Worm (Caenorhabditis elegans) whole organism, young adult: ENCODE measurements around the gene zhit-1.

Experiments
- B0019.2 ChIP-seq: fragments of 200-800 bp; sonication (Bioruptor generic); conservative IDR thresholded peaks from 2 replicates; pipeline ENCODE4 v1.3.6; 2022; ENCODE audit warnings: missing genetic modification reagents, missing genetic modification characterization, missing compliant biosample characterization
- B0336.3 ChIP-seq: fragments of 200-800 bp; sonication (Bioruptor generic); IDR thresholded peaks from 2 replicates; pipeline ENCODE4 v1.3.6; 2022; ENCODE audit warnings: missing genetic modification characterization, missing compliant biosample characterization
- F33H1.4 ChIP-seq: fragments of 200-800 bp; sonication (Bioruptor generic); IDR thresholded peaks from 2 replicates; pipeline ENCODE4 v1.3.6; 2022; ENCODE audit warnings: missing genetic modification reagents, missing genetic modification characterization, missing compliant biosample characterization
- F37B4.10 ChIP-seq: fragments of 200-800 bp; sonication (Bioruptor generic); IDR thresholded peaks from 2 replicates; pipeline ENCODE4 v1.3.6; 2022; ENCODE audit warnings: missing genetic modification characterization, missing compliant biosample characterization
- F52B5.7 ChIP-seq: sonication (generic microtip); optimal IDR thresholded peaks from 2 replicates; lab custom pipeline; 2016; ENCODE audit warnings: mild to moderate bottlenecking, missing genetic modification characterization, missing compliant biosample characterization
- F55B11.4 ChIP-seq: sonication (generic microtip); optimal IDR thresholded peaks from 2 replicates; lab custom pipeline; 2016; ENCODE audit warnings: missing compliant biosample characterization, missing genetic modification characterization, borderline replicate concordance; ENCODE audit not compliant: insufficient read depth
- K12H6.12 ChIP-seq: fragments of 200-800 bp; sonication (Bioruptor generic); optimal IDR thresholded peaks from 2 replicates; lab custom pipeline; 2018; ENCODE audit warnings: mild to moderate bottlenecking, missing genetic modification characterization, missing compliant biosample characterization
- T26A5.8 ChIP-seq: sonication (generic microtip); optimal IDR thresholded peaks from 2 replicates; lab custom pipeline; 2016; ENCODE audit warnings: missing genetic modification characterization, missing compliant biosample characterization
- Y53G8AR.9 ChIP-seq: fragments of 200-800 bp; sonication (Bioruptor generic); conservative IDR thresholded peaks from 2 replicates; pipeline ENCODE4 v1.3.6; 2022; ENCODE audit warnings: missing genetic modification reagents, missing genetic modification characterization, missing compliant biosample characterization
- Y56A3A.18 ChIP-seq: fragments of 200-800 bp; sonication (Bioruptor generic); IDR thresholded peaks from 2 replicates; pipeline ENCODE4 v1.3.6; 2022; ENCODE audit warnings: missing genetic modification reagents, missing genetic modification characterization, missing compliant biosample characterization
- akir-1 ChIP-seq: fragments of 200-800 bp; sonication (Bioruptor generic); optimal IDR thresholded peaks from 2 replicates; lab custom pipeline; 2018; ENCODE audit warnings: mild to moderate bottlenecking, missing genetic modification characterization, moderate library complexity, missing compliant biosample characterization
- ama-1 ChIP-seq, 3 experiments: fragments of 150-350 bp in 1 of 3; sonication (generic microtip) in 2 of 3; optimal IDR thresholded peaks; 2 replicates each; lab custom pipeline; 2014 to 2018; ENCODE audit warnings: missing biosample characterization in 2 of 3, missing genetic modification characterization in 2 of 3, missing genetic modification reagents in 2 of 3
- aptf-2 ChIP-seq: fragments of 200-800 bp; sonication (Bioruptor generic); conservative IDR thresholded peaks from 2 replicates; pipeline ENCODE4 v1.3.6; 2022; ENCODE audit warnings: missing genetic modification reagents, missing genetic modification characterization, missing compliant biosample characterization
- aptf-3 ChIP-seq: fragments of 200-800 bp; sonication (Bioruptor generic); IDR thresholded peaks from 2 replicates; pipeline ENCODE4 v1.3.6; 2022; ENCODE audit warnings: missing genetic modification characterization, missing compliant biosample characterization
- atf-7 ChIP-seq: sonication (generic microtip); optimal IDR thresholded peaks from 2 replicates; lab custom pipeline; 2017; ENCODE audit warnings: mild to moderate bottlenecking, missing genetic modification characterization, missing compliant biosample characterization
- attf-3 ChIP-seq: fragments of 200-800 bp; sonication (Bioruptor generic); conservative IDR thresholded peaks from 2 replicates; pipeline ENCODE4 v1.3.6; 2022; ENCODE audit warnings: missing genetic modification reagents, missing genetic modification characterization, missing compliant biosample characterization
- attf-6 ChIP-seq: fragments of 200-800 bp; sonication (Bioruptor generic); IDR thresholded peaks from 2 replicates; pipeline ENCODE4 v1.3.6; 2022; ENCODE audit warnings: missing genetic modification reagents, missing genetic modification characterization, missing compliant biosample characterization
- ccch-3 ChIP-seq: fragments of 200-800 bp; sonication (Bioruptor generic); optimal IDR thresholded peaks from 2 replicates; lab custom pipeline; 2018; ENCODE audit warnings: mild to moderate bottlenecking, missing genetic modification characterization, missing compliant biosample characterization
- cebp-2 ChIP-seq: fragments of 200-800 bp; sonication (Bioruptor generic); IDR thresholded peaks from 2 replicates; pipeline ENCODE4 v1.3.6; 2022; ENCODE audit warnings: missing genetic modification characterization, missing compliant biosample characterization
- ceh-100 ChIP-seq: fragments of 200-800 bp; sonication (Bioruptor generic); IDR thresholded peaks from 2 replicates; pipeline ENCODE4 v1.3.6; 2022; ENCODE audit warnings: missing genetic modification reagents, missing genetic modification characterization, missing compliant biosample characterization
- ceh-58 ChIP-seq: fragments of 200-800 bp; sonication (Bioruptor generic); IDR thresholded peaks from 2 replicates; pipeline ENCODE4 v1.3.6; 2022; ENCODE audit warnings: missing genetic modification characterization, missing compliant biosample characterization
- ceh-79 ChIP-seq: sonication (generic microtip); optimal IDR thresholded peaks from 2 replicates; lab custom pipeline; 2017; ENCODE audit warnings: mild to moderate bottlenecking, missing genetic modification characterization, missing compliant biosample characterization
- ceh-91 ChIP-seq: fragments of 200-800 bp; sonication (Bioruptor generic); IDR thresholded peaks from 2 replicates; pipeline ENCODE4 v1.3.6; 2022; ENCODE audit warnings: missing genetic modification reagents, missing genetic modification characterization, missing compliant biosample characterization
- dox-1 ChIP-seq: fragments of 200-800 bp; sonication (Bioruptor generic); IDR thresholded peaks from 2 replicates; pipeline ENCODE4 v1.3.6; 2022; ENCODE audit warnings: missing genetic modification reagents, missing genetic modification characterization, missing compliant biosample characterization
- dpff-1 ChIP-seq: sonication (generic microtip); optimal IDR thresholded peaks from 2 replicates; lab custom pipeline; 2017; ENCODE audit warnings: mild to moderate bottlenecking, missing genetic modification characterization, missing compliant biosample characterization
- egl-18 ChIP-seq: fragments of 200-800 bp; sonication (Bioruptor generic); IDR thresholded peaks from 2 replicates; pipeline ENCODE4 v1.3.6; 2022; ENCODE audit warnings: missing genetic modification reagents, missing genetic modification characterization, missing compliant biosample characterization
- egl-44 ChIP-seq: fragments of 200-800 bp; sonication (Bioruptor generic); IDR thresholded peaks from 2 replicates; pipeline ENCODE4 v1.3.6; 2022; ENCODE audit warnings: missing genetic modification reagents, missing genetic modification characterization, missing compliant biosample characterization
- ets-4 ChIP-seq: fragments of 200-800 bp; sonication (Bioruptor generic); optimal IDR thresholded peaks from 2 replicates; lab custom pipeline; 2018; ENCODE audit warnings: mild to moderate bottlenecking, missing genetic modification characterization, missing compliant biosample characterization
- gei-17 ChIP-seq: fragments of 200-800 bp; sonication (Bioruptor generic); optimal IDR thresholded peaks from 2 replicates; lab custom pipeline; 2018; ENCODE audit warnings: mild to moderate bottlenecking, missing genetic modification characterization, missing compliant biosample characterization
- him-1 ChIP-seq: sonication (generic microtip); optimal IDR thresholded peaks from 2 replicates; lab custom pipeline; 2016; ENCODE audit warnings: missing genotype, missing genetic modification reagents, missing genetic modification characterization, missing compliant biosample characterization
- lin-26 ChIP-seq: fragments of 200-800 bp; sonication (Bioruptor generic); IDR thresholded peaks from 2 replicates; pipeline ENCODE4 v1.3.6; 2022; ENCODE audit warnings: missing genetic modification reagents, missing genetic modification characterization, missing compliant biosample characterization
- lin-35 ChIP-seq, 3 experiments: fragments of 150-350 bp in 2 of 3; sonication (generic microtip) in 1 of 3; optimal IDR thresholded peaks; 2 replicates each; lab custom pipeline; 2014 to 2018; ENCODE audit warnings: missing biosample characterization in 3 of 3, missing genetic modification characterization in 3 of 3, missing genetic modification reagents in 3 of 3
- lir-1 ChIP-seq: fragments of 200-800 bp; sonication (Bioruptor generic); conservative IDR thresholded peaks from 2 replicates; pipeline ENCODE4 v1.3.6; 2022; ENCODE audit warnings: missing genetic modification reagents, missing genetic modification characterization, missing compliant biosample characterization
- lsl-1 ChIP-seq: fragments of 200-800 bp; sonication (Bioruptor generic); optimal IDR thresholded peaks from 2 replicates; lab custom pipeline; 2018; ENCODE audit warnings: mild to moderate bottlenecking, missing genetic modification characterization, moderate library complexity, missing compliant biosample characterization
- madf-3 ChIP-seq: fragments of 200-800 bp; sonication (Bioruptor generic); IDR thresholded peaks from 2 replicates; pipeline ENCODE4 v1.3.6; 2022; ENCODE audit warnings: missing genetic modification reagents, missing genetic modification characterization, missing compliant biosample characterization
- mcd-1 ChIP-seq: fragments of 200-800 bp; sonication (Bioruptor generic); IDR thresholded peaks from 2 replicates; pipeline ENCODE4 v1.3.6; 2022; ENCODE audit warnings: missing genetic modification reagents, missing genetic modification characterization, missing compliant biosample characterization
- nfya-2 ChIP-seq: fragments of 200-800 bp; sonication (Bioruptor generic); IDR thresholded peaks from 2 replicates; pipeline ENCODE4 v1.3.6; 2022; ENCODE audit warnings: missing genetic modification reagents, missing genetic modification characterization, missing compliant biosample characterization
- nhr-27 ChIP-seq: fragments of 200-800 bp; sonication (Bioruptor generic); optimal IDR thresholded peaks from 2 replicates; lab custom pipeline; 2018; ENCODE audit warnings: mild to moderate bottlenecking, missing genetic modification characterization, moderate library complexity, missing compliant biosample characterization
- nhr-80 ChIP-seq: sonication (generic microtip); optimal IDR thresholded peaks from 2 replicates; lab custom pipeline; 2016; ENCODE audit warnings: missing genetic modification characterization, missing compliant biosample characterization
- rcor-1 ChIP-seq: fragments of 200-800 bp; sonication (Bioruptor generic); IDR thresholded peaks from 2 replicates; pipeline ENCODE4 v1.3.6; 2022; ENCODE audit warnings: missing genetic modification reagents, missing genetic modification characterization, missing compliant biosample characterization
- rec-8 ChIP-seq, 2 experiments: sonication (generic microtip); optimal IDR thresholded peaks; 2 replicates each; lab custom pipeline; 2016; ENCODE audit warnings: mild to moderate bottlenecking in 2 of 2, missing genetic modification characterization in 2 of 2, missing genetic modification reagents in 2 of 2, missing genotype in 2 of 2, missing biosample characterization in 1 of 2, missing compliant biosample characterization in 1 of 2, moderate library complexity in 1 of 2
- rpc-1 ChIP-seq, 2 experiments: fragments of 150-350 bp in 1 of 2; sonication (generic microtip) in 1 of 2; optimal IDR thresholded peaks; 2 replicates each; lab custom pipeline; 2014 to 2018; ENCODE audit warnings: missing biosample characterization in 1 of 2, missing genetic modification characterization in 1 of 2, missing genetic modification reagents in 1 of 2, missing genotype in 1 of 2
- sea-2 ChIP-seq: fragments of 200-800 bp; sonication (Bioruptor generic); IDR thresholded peaks from 2 replicates; pipeline ENCODE4 v1.3.6; 2022; ENCODE audit warnings: missing genetic modification characterization, missing compliant biosample characterization
- snpc-1.1 ChIP-seq: sonication (generic microtip); optimal IDR thresholded peaks from 2 replicates; lab custom pipeline; 2017; ENCODE audit warnings: missing genetic modification characterization, mild to moderate bottlenecking, missing compliant biosample characterization, antibody characterized with exemption, moderate library complexity, missing genotype, missing genetic modification reagents; ENCODE audit not compliant: insufficient read depth
- snpc-1.3 ChIP-seq: sonication (generic microtip); optimal IDR thresholded peaks from 2 replicates; lab custom pipeline; 2017; ENCODE audit warnings: missing genetic modification characterization, mild to moderate bottlenecking, missing compliant biosample characterization, antibody characterized with exemption, moderate library complexity, missing genotype, missing genetic modification reagents; ENCODE audit not compliant: insufficient read depth
- snpc-4 ChIP-seq, 5 experiments: fragments of 150-350 bp in 1 of 5; sonication (generic microtip) in 4 of 5; optimal IDR thresholded peaks; 2 replicates each; lab custom pipeline; 2014 to 2018; ENCODE audit warnings: missing genetic modification characterization in 5 of 5, missing biosample characterization in 3 of 5, antibody characterized with exemption in 2 of 5, mild to moderate bottlenecking in 2 of 5, missing compliant biosample characterization in 2 of 5, missing genotype in 2 of 5, moderate library complexity in 2 of 5, missing genetic modification reagents in 1 of 5
- tbp1 ChIP-seq: fragments of 200-800 bp; sonication (Bioruptor generic); optimal IDR thresholded peaks from 2 replicates; lab custom pipeline; 2018; ENCODE audit warnings: mild to moderate bottlenecking, missing genetic modification characterization, missing compliant biosample characterization
- tlf-1 ChIP-seq: fragments of 200-800 bp; sonication (Bioruptor generic); optimal IDR thresholded peaks from 2 replicates; lab custom pipeline; 2018; ENCODE audit warnings: mild to moderate bottlenecking, missing genetic modification characterization, missing compliant biosample characterization

Gene zhit-1

DNA sequence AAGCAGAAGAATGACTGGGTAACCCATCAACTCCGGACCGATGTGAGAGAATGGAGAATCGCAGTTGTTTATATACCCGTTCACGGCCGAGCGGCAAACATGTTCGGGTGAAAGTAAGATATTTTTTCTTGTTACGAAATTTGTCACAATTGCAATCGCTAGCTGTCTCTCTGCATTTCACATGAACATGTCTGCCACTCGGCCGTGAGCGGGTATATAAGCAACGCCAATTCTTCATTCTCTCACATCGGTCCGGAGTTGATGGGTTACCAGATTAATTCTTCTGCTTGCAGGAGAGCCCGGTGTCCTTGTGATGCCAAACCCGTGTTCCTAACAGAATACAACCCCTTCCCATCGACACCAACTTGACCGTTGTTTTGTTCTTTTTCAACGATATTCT lies 9.3 kb downstream of the zhit-1 start (continued):
- TF ChIP-seq ccch-3 (GFP tag; lab: Kevin White, UChicago) (no peak), egl-44 (GFP tag; lab: Robert Waterston, UW) (no peak), rec-8 (tag; optimal IDR thresholded peaks at IDR 0.05; lab: Kevin White, UChicago) (no peak), ceh-100 (GFP tag; lab: Robert Waterston, UW) (no peak), dpff-1 (tag; lab: Kevin White, UChicago) (no peak), aptf-3 (GFP tag; lab: Robert Waterston, UW) (no peak), tlf-1 (GFP tag; lab: Kevin White, UChicago) (no peak), Y56A3A.18 (no peak), him-1 (tag; lab: Kevin White, UChicago) (no peak), nhr-27 (tag; lab: Kevin White, UChicago) (no peak), lsl-1 (GFP tag; lab: Kevin White, UChicago) (no peak), atf-7 (tag; lab: Kevin White, UChicago) (peak; percentile 7), T26A5.8 (tag; lab: Kevin White, UChicago) (no peak), nhr-80 (no peak), B0019.2 (GFP tag; lab: Robert Waterston, UW) (no peak), Y53G8AR.9 (GFP tag; lab: Robert Waterston, UW) (no peak), B0336.3 (GFP tag; lab: Robert Waterston, UW) (no peak; the same call in 1 of the 2 replicates), F52B5.7 (tag; lab: Kevin White, UChicago) (no peak), ceh-58 (GFP tag; lab: Robert Waterston, UW) (no peak), gei-17 (GFP tag; lab: Kevin White, UChicago) (peak; percentile 54), egl-18 (GFP tag; lab: Robert Waterston, UW) (no peak), lir-1 (GFP tag; lab: Robert Waterston, UW) (no peak), madf-3 (GFP tag; lab: Robert Waterston, UW) (no peak), nfya-2 (GFP tag; lab: Robert Waterston, UW) (no peak), snpc-1.3 (tag; lab: Kevin White, UChicago) (no peak), mcd-1 (no peak; the same call in 1 of the 2 replicates), ceh-79 (tag; lab: Kevin White, UChicago) (no peak), rpc-1 (optimal IDR thresholded peaks at IDR 0.05; lab: Kevin White, UChicago) (no peak), rpc-1 (tag; optimal IDR thresholded peaks at IDR 0.05; lab: Kevin White, UChicago) (no peak), ets-4 (GFP tag; lab: Kevin White, UChicago) (no peak), K12H6.12 (no peak), rcor-1 (no peak), dox-1 (GFP tag; lab: Robert Waterston, UW) (0 out of 2 replicates have a peak, but pooled peaks have one; percentile 24), ceh-91 (GFP tag; lab: Robert Waterston, UW) (no peak), tbp1 (GFP tag; lab: Kevin White, UChicago) (peak; percentile 53), aptf-2 (GFP tag; lab: Robert Waterston, UW) (no peak), cebp-2 (no peak), attf-6 (no peak), F37B4.10 (GFP tag; lab: Robert Waterston, UW) (no peak), lin-35 (GFP tag; optimal IDR thresholded peaks at IDR 0.05; lab: Kevin White, UChicago) (no peak), ama-1 (optimal IDR thresholded peaks at IDR 0.05; lab: Kevin White, UChicago) (no peak), ama-1 (GFP tag; optimal IDR thresholded peaks at IDR 0.05; lab: Kevin White, UChicago) (no peak), sea-2 (GFP tag; lab: Robert Waterston, UW) (no peak), snpc-1.1 (tag; lab: Kevin White, UChicago) (no peak), attf-3 (GFP tag; lab: Robert Waterston, UW) (no peak), F33H1.4 (GFP tag; lab: Robert Waterston, UW) (no peak), F55B11.4 (tag; lab: Kevin White, UChicago) (no peak), akir-1 (no peak), lin-26 (GFP tag; lab: Robert Waterston, UW) (no peak), snpc-4 (GFP tag; optimal IDR thresholded peaks at IDR 0.05; lab: Kevin White, UChicago) (peak; percentile 81), snpc-4 (tag; optimal IDR thresholded peaks at IDR 0.05; lab: Kevin White, UChicago) (peak; percentile 86 to 98 (median 96))
